Worm (Caenorhabditis elegans): ENCODE measurements around the gene C08B6.8.

DNA sequence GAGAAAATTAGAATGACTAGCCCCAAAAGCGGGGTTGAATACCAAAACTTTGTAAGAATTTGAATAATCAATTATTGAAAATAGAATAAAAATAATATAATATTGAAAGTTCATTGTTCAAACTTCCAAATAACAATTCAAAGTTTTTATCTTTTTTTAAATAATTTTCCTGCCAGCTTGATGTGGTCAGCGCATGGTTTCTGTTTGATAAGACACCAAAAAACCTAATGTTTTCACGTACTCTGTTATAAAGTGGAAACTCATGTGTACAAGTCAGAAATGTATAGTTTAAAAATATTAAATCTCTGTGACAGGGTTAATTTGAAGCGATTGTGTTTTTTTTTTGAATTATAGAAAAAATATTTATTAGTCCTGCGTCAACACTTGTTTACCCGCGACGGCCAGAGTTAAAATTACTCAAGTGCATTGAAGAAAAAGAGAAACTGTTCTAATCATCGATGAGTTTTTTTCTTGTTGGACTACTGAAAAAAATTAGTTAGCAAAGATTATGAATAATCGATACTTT is 29.6 kb upstream of the C08B6.8 start, which contains the start of gene ugt-17:
- TF ChIP-seq nhr-28 (tag; optimal IDR thresholded peaks at IDR 0.05) (no peak), unc-62 (GFP tag; optimal IDR thresholded peaks at IDR 0.05) (no peak), ztf-11 (tag; optimal IDR thresholded peaks at IDR 0.05) (no peak), snu-23 (GFP tag; optimal IDR thresholded peaks at IDR 0.05) (no peak), fkh-10 (GFP tag; optimal IDR thresholded peaks at IDR 0.05) (no peak), skn-1 (tag; optimal IDR thresholded peaks at IDR 0.05) (no peak), alr-1 (tag; optimal IDR thresholded peaks at IDR 0.05; ENCODE audit: borderline replicate concordance) (no peak), nhr-12 (tag; optimal IDR thresholded peaks at IDR 0.05) (no peak), unc-30 (tag; optimal IDR thresholded peaks at IDR 0.05) (no peak)

Measured in whole organism, L1 larva.